Fruit fly (Drosophila melanogaster) whole organism, embryonic: ENCODE measurements around the gene CG11155.

Source experiments
- Blimp-1 ChIP-seq: fragments of 200-800 bp; sonication (Bioruptor generic); optimal IDR thresholded peaks from 3 replicates; lab custom pipeline; 2018; ENCODE audit warnings: missing biosample characterization, missing genetic modification characterization, mild to moderate bottlenecking, moderate library complexity, missing genetic modification reagents
- CG12942 ChIP-seq: fragments of 200-800 bp; sonication (Bioruptor generic); optimal IDR thresholded peaks from 3 replicates; lab custom pipeline; 2016; ENCODE audit warnings: missing biosample characterization, missing genetic modification characterization
- CG32772 ChIP-seq: fragments of 200-800 bp; sonication (Bioruptor generic); IDR thresholded peaks from 2 replicates; pipeline ENCODE4 v1.3.6; 2022; ENCODE audit warnings: missing biosample characterization, missing genetic modification characterization
- CG5245 ChIP-seq: fragments of 200-800 bp; sonication (Bioruptor generic); optimal IDR thresholded peaks from 3 replicates; lab custom pipeline; 2016; ENCODE audit warnings: missing biosample characterization, missing genetic modification characterization
- CG9817 ChIP-seq: fragments of 200-800 bp; sonication (Bioruptor generic); optimal IDR thresholded peaks from 2 replicates; lab custom pipeline; 2018; ENCODE audit warnings: missing biosample characterization, mild to moderate bottlenecking, missing genetic modification characterization, moderate library complexity
- HmgZ ChIP-seq: fragments of 200-800 bp; sonication (Bioruptor generic); optimal IDR thresholded peaks from 2 replicates; lab custom pipeline; 2018; ENCODE audit warnings: missing biosample characterization, mild to moderate bottlenecking, missing genetic modification characterization
- NfI ChIP-seq: fragments of 200-800 bp; sonication (Bioruptor generic); optimal IDR thresholded peaks from 3 replicates; lab custom pipeline; 2018; ENCODE audit warnings: missing biosample characterization, mild to moderate bottlenecking, missing genetic modification characterization, moderate library complexity
- amos ChIP-seq: fragments of 200-800 bp; sonication (Bioruptor generic); IDR thresholded peaks from 2 replicates; pipeline ENCODE4 v1.3.6; 2022; ENCODE audit warnings: missing biosample characterization, missing genetic modification characterization; ENCODE audit not compliant: partially characterized antibody
- ash1 ChIP-seq: fragments of 200-800 bp; sonication (Bioruptor generic); optimal IDR thresholded peaks from 2 replicates; lab custom pipeline; 2018; ENCODE audit warnings: missing biosample characterization, mild to moderate bottlenecking, missing genetic modification characterization
- eyg ChIP-seq: fragments of 200-800 bp; sonication (Bioruptor generic); optimal IDR thresholded peaks from 3 replicates; lab custom pipeline; 2016; ENCODE audit warnings: missing biosample characterization, missing genetic modification characterization
- sna ChIP-seq: fragments of 200-800 bp; sonication (Bioruptor generic); IDR thresholded peaks from 2 replicates; pipeline ENCODE4 v1.3.6; 2022; ENCODE audit warnings: missing biosample characterization, missing genetic modification characterization; ENCODE audit not compliant: partially characterized antibody
- ttk ChIP-seq: fragments of 200-800 bp; sonication (Bioruptor generic); IDR thresholded peaks from 2 replicates; pipeline ENCODE4 v2.1.2; 2022; ENCODE audit warnings: missing biosample characterization, missing genetic modification characterization
- tup ChIP-seq: fragments of 200-800 bp; sonication (Bioruptor generic); optimal IDR thresholded peaks from 2 replicates; lab custom pipeline; 2016; ENCODE audit warnings: missing biosample characterization, mild to moderate bottlenecking, missing genetic modification characterization, moderate library complexity
- tx ChIP-seq: fragments of 200-800 bp; sonication (Bioruptor generic); optimal IDR thresholded peaks from 2 replicates; lab custom pipeline; 2016; ENCODE audit warnings: missing biosample characterization, missing genetic modification characterization

DNA sequence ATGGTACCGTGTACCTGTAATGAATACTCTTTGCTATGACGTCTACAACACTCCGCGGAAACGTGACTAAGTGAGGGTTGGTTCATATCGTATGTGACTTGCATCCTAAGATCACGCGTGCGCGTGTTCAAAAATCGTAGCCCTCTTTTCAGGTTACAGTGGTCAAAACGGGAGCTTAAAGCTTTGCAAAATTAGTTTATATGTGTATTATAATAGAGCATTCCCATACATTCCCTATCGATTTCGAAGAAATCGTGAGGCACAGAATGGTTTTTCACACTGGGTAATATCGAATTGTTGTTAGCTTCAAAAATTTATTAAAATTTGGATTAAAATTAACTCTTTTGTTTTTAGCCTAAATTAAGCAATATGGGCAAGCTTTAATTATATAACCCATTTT is 20.1 kb downstream of the CG11155 start:
- TF ChIP-seq tx (GFP tag; lab: Kevin White, UChicago) (no peak), eyg (GFP tag; lab: Kevin White, UChicago) (no peak), ash1 (GFP tag; lab: Kevin White, UChicago) (no peak), amos (GFP tag; lab: Robert Waterston, UW) (no peak), CG32772 (GFP tag; lab: Robert Waterston, UW) (no peak), Blimp-1 (no peak), tup (GFP tag; lab: Kevin White, UChicago) (no peak), CG5245 (GFP tag; lab: Kevin White, UChicago) (no peak), sna (no peak), HmgZ (tag; lab: Kevin White, UChicago) (no peak), NfI (no peak), CG9817 (tag; lab: Kevin White, UChicago) (no peak), ttk (GFP tag; lab: Robert Waterston, UW) (no peak), CG12942 (GFP tag; lab: Kevin White, UChicago) (no peak)
